Worm (Caenorhabditis elegans) whole organism, L4 larva: ENCODE measurements around the gene mltn-13.

ENCODE experiments used
- F26F4.8 ChIP-seq: fragments of 200-800 bp; sonication (Bioruptor generic); conservative IDR thresholded peaks from 2 replicates; pipeline ENCODE4 v1.3.6; 2022; ENCODE audit warnings: missing genetic modification characterization, missing compliant biosample characterization
- Y48G9A.11 ChIP-seq: fragments of 200-800 bp; sonication (Bioruptor generic); IDR thresholded peaks from 2 replicates; pipeline ENCODE4 v1.3.6; 2022; ENCODE audit warnings: missing genetic modification reagents, missing genetic modification characterization, missing compliant biosample characterization
- Y75B8A.6 ChIP-seq: fragments of 200-800 bp; sonication (Bioruptor generic); IDR thresholded peaks from 2 replicates; pipeline ENCODE4 v1.3.6; 2022; ENCODE audit warnings: missing genetic modification reagents, missing genetic modification characterization, missing compliant biosample characterization
- attf-4 ChIP-seq: sonication (generic microtip); optimal IDR thresholded peaks from 3 replicates; lab custom pipeline; 2017; ENCODE audit warnings: missing biosample characterization, missing genetic modification characterization
- daf-8 ChIP-seq: fragments of 200-800 bp; sonication (Bioruptor generic); IDR thresholded peaks from 2 replicates; pipeline ENCODE4 v1.3.6; 2022; ENCODE audit warnings: missing genetic modification characterization, missing compliant biosample characterization
- fkh-10 ChIP-seq: fragments of 150-350 bp; optimal IDR thresholded peaks from 2 replicates; lab custom pipeline; 2014; ENCODE audit warnings: missing biosample characterization, missing genetic modification reagents, missing genetic modification characterization
- lin-13 ChIP-seq: fragments of 150-350 bp; optimal IDR thresholded peaks from 2 replicates; lab custom pipeline; 2014; ENCODE audit warnings: missing biosample characterization, missing genetic modification reagents, missing genetic modification characterization
- nhr-76 ChIP-seq: fragments of 150-350 bp; optimal IDR thresholded peaks from 2 replicates; lab custom pipeline; 2014; ENCODE audit warnings: missing biosample characterization, missing genetic modification characterization
- pqm-1 ChIP-seq: sonication (generic microtip); optimal IDR thresholded peaks from 2 replicates; lab custom pipeline; 2017; ENCODE audit warnings: missing biosample characterization, missing genetic modification characterization
- zag-1 ChIP-seq: fragments of 150-350 bp; optimal IDR thresholded peaks from 2 replicates; lab custom pipeline; 2014; ENCODE audit warnings: missing biosample characterization, missing genetic modification characterization
- zfp-2 ChIP-seq: sonication (generic microtip); optimal IDR thresholded peaks from 2 replicates; lab custom pipeline; 2016; ENCODE audit warnings: mild to moderate bottlenecking, missing genetic modification characterization, missing compliant biosample characterization

ce11 chrX:4451936-4452335 lies 3.8 kb upstream of the mltn-13 start:
- TF ChIP-seq attf-4 (tag; lab: Kevin White, UChicago) (no peak), Y48G9A.11 (no peak), pqm-1 (tag; lab: Kevin White, UChicago) (no peak), Y75B8A.6 (no peak), fkh-10 (GFP tag; lab: Kevin White, UChicago) (no peak), nhr-76 (tag; lab: Kevin White, UChicago) (no peak), daf-8 (no peak), lin-13 (GFP tag; lab: Kevin White, UChicago) (no peak), zag-1 (no peak), F26F4.8 (no peak), zfp-2 (tag; lab: Kevin White, UChicago) (no peak)
